Worm (Caenorhabditis elegans) whole organism, L2 larva: Measurements from ENCODE around the gene rin-1.

Experiments used
- F13H6.1 ChIP-seq: sonication (generic microtip); optimal IDR thresholded peaks from 2 replicates; lab custom pipeline; 2016; ENCODE audit warnings: missing genetic modification characterization, missing compliant biosample characterization
- R02D3.7 ChIP-seq: fragments of 150-350 bp; optimal IDR thresholded peaks from 2 replicates; lab custom pipeline; 2014; ENCODE audit warnings: missing biosample characterization, missing genetic modification characterization
- Y55F3AM.14 ChIP-seq: fragments of 200-800 bp; sonication (Bioruptor generic); optimal IDR thresholded peaks from 2 replicates; lab custom pipeline; 2018; ENCODE audit warnings: mild to moderate bottlenecking, missing genetic modification characterization, missing compliant biosample characterization
- ZK546.5 ChIP-seq: sonication (generic microtip); optimal IDR thresholded peaks from 2 replicates; lab custom pipeline; 2017; ENCODE audit warnings: missing biosample characterization, missing genetic modification characterization
- alr-1 ChIP-seq: fragments of 150-350 bp; optimal IDR thresholded peaks from 2 replicates; lab custom pipeline; 2014; ENCODE audit warnings: missing biosample characterization, missing genetic modification characterization
- ama-1 ChIP-seq: fragments of 150-350 bp; optimal IDR thresholded peaks from 2 replicates; lab custom pipeline; 2018; ENCODE audit warnings: inconsistent platforms
- blmp-1 ChIP-seq: sonication (generic microtip); optimal IDR thresholded peaks from 2 replicates; lab custom pipeline; 2017; ENCODE audit warnings: missing genetic modification characterization, mild to moderate bottlenecking, missing compliant biosample characterization, antibody characterized with exemption, moderate library complexity; ENCODE audit not compliant: insufficient read depth
- crh-2 ChIP-seq: sonication (generic microtip); optimal IDR thresholded peaks from 2 replicates; lab custom pipeline; 2017; ENCODE audit warnings: missing biosample characterization, missing genetic modification characterization
- egl-27 ChIP-seq: sonication (generic microtip); optimal IDR thresholded peaks from 3 replicates; lab custom pipeline; 2017; ENCODE audit warnings: missing biosample characterization, missing genetic modification reagents, missing genetic modification characterization
- elt-3 ChIP-seq: sonication (generic microtip); optimal IDR thresholded peaks from 2 replicates; lab custom pipeline; 2017; ENCODE audit warnings: missing biosample characterization, missing genetic modification characterization
- lin-11 ChIP-seq: fragments of 150-350 bp; sonication (generic microtip); optimal IDR thresholded peaks from 2 replicates; lab custom pipeline; 2014; ENCODE audit warnings: missing biosample characterization, missing genetic modification characterization, inconsistent platforms, mixed read lengths
- lin-13 ChIP-seq: fragments of 150-350 bp; optimal IDR thresholded peaks from 2 replicates; lab custom pipeline; 2014; ENCODE audit warnings: missing biosample characterization, missing genetic modification reagents, missing genetic modification characterization
- lin-39 ChIP-seq: fragments of 150-350 bp; optimal IDR thresholded peaks from 2 replicates; lab custom pipeline; 2014; ENCODE audit warnings: missing biosample characterization, missing genetic modification reagents, missing genetic modification characterization
- lsy-2 ChIP-seq, 2 experiments: fragments of 150-350 bp in 1 of 2; sonication (generic microtip) in 1 of 2; optimal IDR thresholded peaks; 2 replicates each; lab custom pipeline; 2014 to 2017; ENCODE audit warnings: missing biosample characterization in 2 of 2, missing genetic modification characterization in 2 of 2
- mdl-1 ChIP-seq, 2 experiments: fragments of 150-350 bp in 1 of 2; sonication (generic microtip) in 1 of 2; optimal IDR thresholded peaks; 2 replicates each; lab custom pipeline; 2017; ENCODE audit warnings: missing biosample characterization in 2 of 2, missing genetic modification characterization in 2 of 2
- nhr-10 ChIP-seq: sonication (generic microtip); optimal IDR thresholded peaks from 2 replicates; lab custom pipeline; 2017; ENCODE audit warnings: missing biosample characterization, missing genetic modification characterization
- nhr-12 ChIP-seq: fragments of 150-350 bp; optimal IDR thresholded peaks from 2 replicates; lab custom pipeline; 2014; ENCODE audit warnings: missing biosample characterization, missing genetic modification characterization
- nhr-129 ChIP-seq: fragments of 150-350 bp; optimal IDR thresholded peaks from 2 replicates; lab custom pipeline; 2014; ENCODE audit warnings: missing biosample characterization, missing genetic modification characterization
- nhr-21 ChIP-seq: fragments of 150-350 bp; optimal IDR thresholded peaks from 2 replicates; lab custom pipeline; 2014; ENCODE audit warnings: missing biosample characterization, missing genetic modification characterization
- nhr-237 ChIP-seq: fragments of 150-350 bp; optimal IDR thresholded peaks from 2 replicates; lab custom pipeline; 2014; ENCODE audit warnings: missing biosample characterization, missing genetic modification characterization
- nhr-25 ChIP-seq: fragments of 150-350 bp; sonication (generic microtip); optimal IDR thresholded peaks from 3 replicates; lab custom pipeline; 2014; ENCODE audit warnings: missing biosample characterization, missing genetic modification characterization
- nhr-77 ChIP-seq: fragments of 150-350 bp; optimal IDR thresholded peaks from 2 replicates; lab custom pipeline; 2014; ENCODE audit warnings: missing biosample characterization, missing genetic modification characterization
- sem-4 ChIP-seq: fragments of 150-350 bp; optimal IDR thresholded peaks from 2 replicates; lab custom pipeline; 2014; ENCODE audit warnings: missing biosample characterization, missing genetic modification reagents, missing genetic modification characterization
- skn-1 ChIP-seq: sonication (generic microtip); optimal IDR thresholded peaks from 2 replicates; lab custom pipeline; 2017; ENCODE audit warnings: missing biosample characterization, missing genetic modification characterization
- sma-3 ChIP-seq: sonication (generic microtip); optimal IDR thresholded peaks from 2 replicates; lab custom pipeline; 2016; ENCODE audit warnings: missing genetic modification reagents, missing genetic modification characterization, missing compliant biosample characterization
- sma-9 ChIP-seq, 2 experiments: fragments of 150-350 bp in 1 of 2; sonication (generic microtip) in 1 of 2; optimal IDR thresholded peaks; 2 replicates each; lab custom pipeline; 2014 to 2016; ENCODE audit warnings: missing genetic modification characterization in 2 of 2, mild to moderate bottlenecking in 1 of 2, missing biosample characterization in 1 of 2, missing compliant biosample characterization in 1 of 2, missing genetic modification reagents in 1 of 2, moderate library complexity in 1 of 2
- snpc-4 ChIP-seq: fragments of 150-350 bp; optimal IDR thresholded peaks from 2 replicates; lab custom pipeline; 2014; ENCODE audit warnings: missing biosample characterization, missing genetic modification characterization
- unc-39 ChIP-seq: fragments of 150-350 bp; optimal IDR thresholded peaks from 2 replicates; lab custom pipeline; 2014; ENCODE audit warnings: missing biosample characterization, missing genetic modification characterization
- unc-55 ChIP-seq: fragments of 150-350 bp; sonication (generic microtip); optimal IDR thresholded peaks from 3 replicates; lab custom pipeline; 2014; ENCODE audit warnings: missing biosample characterization, missing genetic modification reagents, missing genetic modification characterization
- zag-1 ChIP-seq: fragments of 150-350 bp; optimal IDR thresholded peaks from 2 replicates; lab custom pipeline; 2014; ENCODE audit warnings: missing biosample characterization, missing genetic modification characterization
- ztf-1 ChIP-seq: fragments of 200-800 bp; sonication (Bioruptor generic); conservative IDR thresholded peaks from 2 replicates; pipeline ENCODE4 v1.3.6; 2022; ENCODE audit warnings: missing genetic modification characterization, missing compliant biosample characterization
- ztf-4 ChIP-seq: fragments of 150-350 bp; optimal IDR thresholded peaks from 2 replicates; lab custom pipeline; 2014; ENCODE audit warnings: missing biosample characterization, missing genetic modification characterization

Gene rin-1

DNA sequence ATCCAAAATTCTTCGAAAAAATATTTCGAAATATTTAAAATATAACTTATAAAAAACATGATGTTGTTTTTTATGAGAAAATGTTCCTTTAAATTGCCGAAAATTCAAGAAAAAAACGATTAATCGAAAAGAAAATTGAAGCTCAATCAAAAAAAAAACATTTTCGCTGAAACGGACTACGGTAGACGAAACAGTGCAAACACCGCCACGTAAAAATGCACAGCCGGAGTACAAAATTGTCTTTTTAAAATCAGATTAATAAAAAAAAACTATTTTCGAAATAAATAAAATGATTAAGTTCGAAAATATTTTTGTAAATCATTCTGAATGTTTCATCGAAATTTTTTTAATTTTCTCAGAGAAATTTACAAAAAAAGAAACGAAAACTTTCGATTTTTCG lies 1.8 kb downstream of the rin-1 start:
- TF ChIP-seq zag-1 (tag; lab: Kevin White, UChicago) (no peak), sma-3 (GFP tag; lab: Kevin White, UChicago) (no peak), lsy-2 (tag; optimal IDR thresholded peaks at IDR 0.05; lab: Kevin White, UChicago) (peak in 1 of 2 experiments; percentile 65), R02D3.7 (tag; lab: Kevin White, UChicago) (no peak)

DNA sequence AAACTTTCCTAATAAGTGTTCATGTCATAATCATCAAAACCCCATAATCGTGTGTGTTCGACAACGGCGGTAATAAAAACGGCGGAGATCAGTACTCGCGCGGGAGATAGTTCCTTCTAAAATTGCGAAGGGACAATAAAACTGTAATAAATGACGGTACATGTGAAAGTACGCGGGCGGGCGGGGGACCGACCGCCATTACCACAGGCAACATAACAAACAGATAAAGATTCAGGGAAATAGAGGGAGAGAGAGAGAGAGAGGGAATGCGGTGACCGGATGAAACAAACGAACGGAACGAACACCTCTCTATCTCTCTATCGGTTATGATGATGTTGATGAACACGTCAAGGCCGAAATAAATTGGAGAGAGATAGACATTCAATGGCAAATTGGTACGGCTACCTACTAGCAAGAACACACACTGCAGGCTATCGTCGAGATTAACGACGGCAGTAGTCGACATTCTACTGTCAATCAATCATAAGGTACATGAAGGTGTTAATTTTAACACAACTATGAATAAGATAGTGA lies 9.1 kb downstream of the rin-1 start:
- TF ChIP-seq ZK546.5 (tag; lab: Kevin White, UChicago) (no peak), mdl-1 (tag; optimal IDR thresholded peaks at IDR 0.05; lab: Kevin White, UChicago) (no peak), crh-2 (no peak), nhr-25 (tag; lab: Kevin White, UChicago) (peak; percentile 16), sem-4 (tag; lab: Kevin White, UChicago) (no peak), alr-1 (tag; lab: Kevin White, UChicago) (no peak), sma-9 (GFP tag; optimal IDR thresholded peaks at IDR 0.05; lab: Kevin White, UChicago) (peak; percentile 25), sma-9 (tag; optimal IDR thresholded peaks at IDR 0.05; lab: Kevin White, UChicago) (no peak), elt-3 (tag; lab: Kevin White, UChicago) (no peak), ama-1 (no peak), zag-1 (tag; lab: Kevin White, UChicago) (no peak)

ce11 chrV:14800402-14800801 lies 15.0 kb downstream of the rin-1 start:
- TF ChIP-seq blmp-1 (no peak), F13H6.1 (tag; lab: Kevin White, UChicago) (peak; percentile 47), nhr-129 (peak; percentile 54), ztf-4 (no peak), R02D3.7 (tag; lab: Kevin White, UChicago) (no peak), lsy-2 (tag; optimal IDR thresholded peaks at IDR 0.05; lab: Kevin White, UChicago) (peak in 1 of 2 experiments; percentile 26), unc-39 (tag; lab: Kevin White, UChicago) (no peak)

DNA sequence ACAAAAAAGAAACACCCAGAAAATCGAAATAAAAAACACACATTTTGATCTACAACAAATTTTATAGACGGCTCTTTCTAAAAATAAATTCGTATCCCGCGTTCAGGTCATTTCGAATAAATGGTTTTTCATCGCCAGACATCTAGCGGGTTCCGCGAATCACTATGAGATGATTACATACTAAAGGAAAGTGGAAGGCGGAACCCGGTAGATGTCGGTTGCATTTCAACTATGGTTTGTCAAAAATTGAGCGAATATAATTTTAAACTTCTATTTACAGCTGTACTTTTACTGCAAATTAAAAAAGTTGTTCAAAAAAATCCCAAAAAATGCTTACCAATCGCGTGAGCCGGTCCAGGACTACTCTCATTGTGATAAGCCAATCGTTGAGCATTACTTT lies 17.5 kb downstream of the rin-1 start:
- no peak for TF ChIP-seq unc-55 (GFP tag; lab: Kevin White, UChicago)
- peak; percentile 39 for TF ChIP-seq snpc-4 (tag; lab: Kevin White, UChicago)
- TF ChIP-seq, all 48 proteins: peak for 1

ce11 chrV:14793043-14793442 lies 22.4 kb downstream of the rin-1 start:
- TF ChIP-seq unc-39 (tag; lab: Kevin White, UChicago), result no peak
- no peak for TF ChIP-seq sem-4 (tag; lab: Kevin White, UChicago)
- TF ChIP-seq egl-27 (tag; lab: Kevin White, UChicago), result no peak
- no peak for TF ChIP-seq sma-3 (GFP tag; lab: Kevin White, UChicago)
- TF ChIP-seq skn-1 (tag; lab: Kevin White, UChicago), result no peak
- TF ChIP-seq nhr-237, result no peak
- no peak for TF ChIP-seq lin-11
- no peak for TF ChIP-seq snpc-4 (tag; lab: Kevin White, UChicago)
- TF ChIP-seq nhr-10 (tag; lab: Kevin White, UChicago), result no peak
- TF ChIP-seq ama-1, result no peak
- no peak for TF ChIP-seq nhr-129
- no peak for TF ChIP-seq lin-13 (GFP tag; lab: Kevin White, UChicago)
- no peak for TF ChIP-seq sma-9 (GFP tag; optimal IDR thresholded peaks at IDR 0.05; lab: Kevin White, UChicago)
- TF ChIP-seq sma-9 (tag; optimal IDR thresholded peaks at IDR 0.05; lab: Kevin White, UChicago), result no peak
- no peak for TF ChIP-seq nhr-12
- TF ChIP-seq Y55F3AM.14 (GFP tag; lab: Kevin White, UChicago), result no peak
- TF ChIP-seq ZK546.5 (tag; lab: Kevin White, UChicago), result no peak

DNA sequence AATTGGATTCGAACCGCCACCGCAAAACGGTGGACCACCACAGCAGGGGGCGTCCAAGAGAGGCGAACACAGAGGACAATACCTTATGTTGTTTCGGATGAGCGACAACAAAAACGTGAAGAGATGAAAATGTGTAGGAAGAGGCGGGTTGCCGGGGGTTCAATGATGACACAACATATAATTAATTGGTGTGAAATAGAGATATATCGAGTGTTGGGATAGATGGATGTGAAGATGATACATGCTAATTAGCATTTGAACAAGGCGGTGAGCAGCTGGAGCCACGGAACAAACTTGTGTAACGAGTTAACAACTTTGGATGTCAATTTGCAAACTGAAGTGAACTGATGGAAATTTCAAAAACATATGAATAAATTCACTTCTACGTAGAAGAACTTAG lies 23.1 kb downstream of the rin-1 start:
- no peak for TF ChIP-seq nhr-77 (tag; lab: Kevin White, UChicago)
- no peak for TF ChIP-seq ztf-1 (GFP tag; lab: Robert Waterston, UW)
- TF ChIP-seq lin-11, result no peak
- no peak for TF ChIP-seq snpc-4 (tag; lab: Kevin White, UChicago)
- TF ChIP-seq nhr-21, result no peak
- TF ChIP-seq alr-1 (tag; lab: Kevin White, UChicago), result no peak
- no peak for TF ChIP-seq ZK546.5 (tag; lab: Kevin White, UChicago)
- TF ChIP-seq lin-39 (tag; lab: Kevin White, UChicago), result peak; percentile 28
- TF ChIP-seq, all 48 proteins: peak for 1
